Fruit fly (Drosophila melanogaster): ENCODE data around the gene CG33099.

- TF ChIP-seq z (GFP tag; IDR thresholded peaks at IDR 0.05) (no peak), C15 (GFP tag; IDR thresholded peaks at IDR 0.05) (no peak), CG18476 (GFP tag; optimal IDR thresholded peaks at IDR 0.05) (no peak), CG17186 (GFP tag; optimal IDR thresholded peaks at IDR 0.05) (no peak), jumu (GFP tag; optimal IDR thresholded peaks at IDR 0.05) (no peak), B-H2 (GFP tag; optimal IDR thresholded peaks at IDR 0.05) (no peak), aop (GFP tag; IDR thresholded peaks at IDR 0.05) (no peak), lola (GFP tag; optimal IDR thresholded peaks at IDR 0.05) (no peak), CG3407 (GFP tag; optimal IDR thresholded peaks at IDR 0.05) (no peak), CG7357 (GFP tag; IDR thresholded peaks at IDR 0.05) (no peak), trem (tag; optimal IDR thresholded peaks at IDR 0.05) (no peak), pho (GFP tag; optimal IDR thresholded peaks at IDR 0.05) (no peak)
Measured at dm6 chr3R:22515384-22515783, 15.0 kb downstream of the CG33099 start.

All from whole organism, embryonic.